Worm (Caenorhabditis elegans): Measurements from ENCODE around the gene mtm-9.

mtm-9 gene

DNA sequence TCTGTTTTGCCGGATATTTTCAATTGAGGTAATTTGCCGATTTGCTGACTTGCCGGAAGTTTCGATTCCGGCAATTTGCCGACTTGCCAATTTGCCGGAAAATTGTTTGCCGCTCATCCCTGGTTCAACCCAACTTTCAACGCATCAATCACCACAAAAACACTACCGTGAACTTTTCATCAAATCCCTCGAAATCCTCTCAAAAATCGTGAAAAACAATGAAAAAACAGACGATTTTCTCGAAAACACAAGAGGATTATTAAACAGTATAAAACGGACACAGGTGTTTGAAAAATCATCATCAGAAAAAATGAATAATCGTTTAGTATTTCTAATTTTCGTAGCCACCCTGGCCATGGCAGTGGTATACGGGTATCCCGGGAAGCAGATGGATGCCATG lies 23.5 kb downstream of the mtm-9 start, which contains the start of gene Y39H10A.1:
TSS of gene Y39H10A.1 (plus strand) at position 301 of the 400 bp plus-strand sequence.
- TF ChIP-seq gmeb-2 (tag; optimal IDR thresholded peaks at IDR 0.05) = no peak
- TF ChIP-seq fkh-10 (GFP tag; optimal IDR thresholded peaks at IDR 0.05) = no peak
- TF ChIP-seq C08G9.2 (tag; optimal IDR thresholded peaks at IDR 0.05) = no peak
- no peak for TF ChIP-seq unc-55 (GFP tag; optimal IDR thresholded peaks at IDR 0.05)
- TF ChIP-seq madf-2 (tag; optimal IDR thresholded peaks at IDR 0.05) = no peak
- no peak for TF ChIP-seq sox-2 (GFP tag; IDR thresholded peaks at IDR 0.05)
- no peak for TF ChIP-seq pat-9 (tag; optimal IDR thresholded peaks at IDR 0.05)
- TF ChIP-seq pha-4 (tag; optimal IDR thresholded peaks at IDR 0.05) = no peak
- no peak for TF ChIP-seq fax-1 (tag; optimal IDR thresholded peaks at IDR 0.05)
- no peak for TF ChIP-seq ceh-30 (tag; optimal IDR thresholded peaks at IDR 0.05)
- TF ChIP-seq zip-5 (tag; optimal IDR thresholded peaks at IDR 0.05) = no peak
- TF ChIP-seq K02D7.2 (tag; optimal IDR thresholded peaks at IDR 0.05) = no peak
- TF ChIP-seq hlh-15 (tag; optimal IDR thresholded peaks at IDR 0.05) = no peak

DNA sequence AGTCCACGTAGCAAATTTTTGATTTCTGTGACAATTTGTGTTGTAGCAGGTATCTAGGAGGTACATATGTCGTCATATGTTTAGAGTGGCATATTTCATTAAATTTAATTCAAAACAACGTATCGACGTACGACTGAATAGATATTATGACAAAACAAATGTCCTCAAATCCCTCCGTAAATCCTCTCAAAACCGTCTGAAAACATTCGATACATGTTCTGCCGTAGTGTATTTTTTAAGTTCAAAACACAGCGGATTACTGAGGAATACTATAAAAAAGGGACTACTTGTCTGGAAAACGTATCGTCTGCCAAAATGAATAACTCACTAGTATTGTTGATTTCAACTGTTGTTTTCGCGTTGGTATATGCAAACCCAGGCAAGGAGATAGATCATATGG lies 24.9 kb downstream of the mtm-9 start, which contains the start of gene R08E5.4:
TSS of gene R08E5.4 (plus strand) at position 301 of the 400 bp plus-strand sequence.
- TF ChIP-seq elt-2 (tag; optimal IDR thresholded peaks at IDR 0.05) (no peak), ceh-30 (tag; optimal IDR thresholded peaks at IDR 0.05) (no peak), dve-1 (tag; optimal IDR thresholded peaks at IDR 0.05) (no peak), rnt-1 (tag; optimal IDR thresholded peaks at IDR 0.05) (no peak), unc-3 (GFP tag; conservative IDR thresholded peaks at IDR 0.05) (no peak), unc-3 (tag; optimal IDR thresholded peaks at IDR 0.05) (no peak), fkh-10 (GFP tag; optimal IDR thresholded peaks at IDR 0.05) (no peak), ceh-34 (tag; optimal IDR thresholded peaks at IDR 0.05) (no peak), eyg-1 (tag; optimal IDR thresholded peaks at IDR 0.05) (no peak), unc-86 (tag; optimal IDR thresholded peaks at IDR 0.05) (no peak), ttx-3 (tag; optimal IDR thresholded peaks at IDR 0.05) (no peak), syd-9 (tag; optimal IDR thresholded peaks at IDR 0.05) (no peak)

DNA sequence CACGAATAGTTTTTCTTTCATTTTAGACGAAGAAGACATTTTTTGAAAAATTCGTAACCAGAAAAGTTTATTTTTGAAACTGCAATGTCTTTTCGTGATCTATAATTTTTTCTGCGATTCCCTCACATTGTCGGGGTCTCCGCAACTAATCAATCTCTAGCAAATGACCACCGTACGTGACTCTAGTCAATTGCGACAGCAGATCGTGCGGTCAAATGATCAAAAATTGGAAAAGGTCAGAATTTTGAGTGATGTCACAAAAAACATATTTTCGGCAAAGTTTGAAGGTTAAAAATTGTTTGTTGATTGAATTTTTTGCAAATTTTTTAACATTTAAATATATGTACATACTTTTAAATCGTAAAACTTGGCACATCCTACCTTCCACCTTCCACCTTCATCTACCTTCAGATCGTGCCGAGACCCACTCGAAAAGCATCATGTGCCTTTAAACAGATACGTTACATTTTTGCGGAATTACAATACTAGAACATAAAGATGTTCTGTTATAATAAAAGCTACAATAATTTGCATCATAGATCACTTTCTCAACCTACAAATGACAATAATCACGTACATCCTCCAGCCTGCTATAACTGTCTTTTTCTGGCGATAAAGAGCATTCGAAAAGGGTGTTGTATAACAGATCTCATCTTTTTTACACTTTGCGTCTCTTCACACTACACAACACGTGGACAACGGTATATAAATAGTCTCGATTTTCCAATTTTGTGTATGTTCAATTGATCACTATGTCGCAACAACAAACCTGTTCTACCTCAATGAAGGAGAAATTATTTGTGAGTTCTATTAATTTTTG lies 28.3 kb downstream of the mtm-9 start, which contains the start of the genes R08E5.1 and rips-1:
TSS of gene R08E5.1 (minus strand) at position 82 of the 820 bp plus-strand sequence.
TSS of gene rips-1 (plus strand) at position 585 of the 820 bp plus-strand sequence.
- TF ChIP-seq C38D4.7 (GFP tag; optimal IDR thresholded peaks at IDR 0.05) = no peak
- TF ChIP-seq hlh-30 (tag; optimal IDR thresholded peaks at IDR 0.05; ENCODE audit: insufficient read depth) = no peak
- TF ChIP-seq ceh-34 (tag; optimal IDR thresholded peaks at IDR 0.05) = no peak
- no peak for TF ChIP-seq gmeb-2 (tag; optimal IDR thresholded peaks at IDR 0.05)
- no peak for TF ChIP-seq T23F11.4 (GFP tag; optimal IDR thresholded peaks at IDR 0.05)
- no peak for TF ChIP-seq sdc-2 (tag; optimal IDR thresholded peaks at IDR 0.05)
- TF ChIP-seq ceh-30 (tag; optimal IDR thresholded peaks at IDR 0.05) = no peak
- TF ChIP-seq K09A11.1 (tag; optimal IDR thresholded peaks at IDR 0.05; ENCODE audit: insufficient read depth) = no peak
- no peak for TF ChIP-seq pha-4 (tag; optimal IDR thresholded peaks at IDR 0.05)
- TF ChIP-seq ceh-48 (tag; optimal IDR thresholded peaks at IDR 0.05) = no peak
- no peak for TF ChIP-seq pha-2 (tag; optimal IDR thresholded peaks at IDR 0.05)
- TF ChIP-seq nfya-1 (tag; optimal IDR thresholded peaks at IDR 0.05) = no peak
- TF ChIP-seq sox-2 (GFP tag; IDR thresholded peaks at IDR 0.05) = no peak

DNA sequence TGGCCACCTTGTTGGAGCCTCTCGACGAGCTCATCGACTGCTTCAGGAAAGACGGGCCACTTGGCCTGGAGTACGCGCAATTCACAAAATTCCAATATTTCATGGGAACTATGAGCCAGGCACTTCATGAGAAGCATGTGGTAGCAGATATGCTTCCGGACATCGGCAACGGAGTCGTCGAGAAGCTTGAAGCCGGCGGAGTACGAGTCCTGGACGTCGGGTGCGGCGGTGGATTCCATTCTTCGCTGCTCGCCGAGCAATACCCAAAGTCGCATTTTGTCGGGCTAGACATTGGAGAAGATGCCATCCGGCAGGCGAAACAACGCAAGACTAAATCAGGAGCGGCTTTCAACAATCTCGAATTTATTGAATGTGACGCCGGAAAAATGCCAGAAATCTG lies 30.2 kb downstream of the mtm-9 start:
- no peak for TF ChIP-seq ceh-6 (GFP tag; optimal IDR thresholded peaks at IDR 0.05)
- TF ChIP-seq che-1 (tag; optimal IDR thresholded peaks at IDR 0.05) = no peak
- TF ChIP-seq ceh-2 (tag; optimal IDR thresholded peaks at IDR 0.05) = no peak
- no peak for TF ChIP-seq ceh-19 (GFP tag; optimal IDR thresholded peaks at IDR 0.05)
- no peak for TF ChIP-seq sox-2 (GFP tag; IDR thresholded peaks at IDR 0.05)
- TF ChIP-seq odd-2 (tag; optimal IDR thresholded peaks at IDR 0.05) = no peak
- TF ChIP-seq dve-1 (tag; optimal IDR thresholded peaks at IDR 0.05) = no peak
- no peak for TF ChIP-seq elt-4 (tag; optimal IDR thresholded peaks at IDR 0.05)

All from whole organism, late embryonic.